Fruit fly (Drosophila melanogaster) whole organism, pupa: Measurements from ENCODE around the gene Cyp12e1.

Experiments used
- CG10348 ChIP-seq: fragments of 200-800 bp; sonication (Bioruptor generic); IDR thresholded peaks from 2 replicates; pipeline ENCODE4 v1.3.6; 2022; ENCODE audit warnings: missing biosample characterization, missing genetic modification characterization
- CG12605 ChIP-seq: fragments of 200-800 bp; sonication (Bioruptor generic); IDR thresholded peaks from 2 replicates; pipeline ENCODE4 v1.3.6; 2022; ENCODE audit warnings: missing biosample characterization, missing genetic modification characterization
- CG13204 ChIP-seq: fragments of 200-800 bp; sonication (Bioruptor generic); optimal IDR thresholded peaks from 2 replicates; lab custom pipeline; 2018; ENCODE audit warnings: missing biosample characterization, mild to moderate bottlenecking, missing genetic modification characterization, moderate library complexity
- CG14655 ChIP-seq: fragments of 200-800 bp; sonication (Bioruptor generic); optimal IDR thresholded peaks from 3 replicates; lab custom pipeline; 2017; ENCODE audit warnings: mild to moderate bottlenecking, missing biosample characterization, missing genetic modification reagents, missing genetic modification characterization
- CG15710 ChIP-seq: fragments of 200-800 bp; sonication (Bioruptor generic); optimal IDR thresholded peaks from 2 replicates; lab custom pipeline; 2018; ENCODE audit warnings: missing biosample characterization, mild to moderate bottlenecking, missing genetic modification characterization, moderate library complexity
- CG32121 ChIP-seq: fragments of 200-800 bp; sonication (Bioruptor generic); IDR thresholded peaks from 2 replicates; pipeline ENCODE4 v1.3.6; 2022; ENCODE audit warnings: missing biosample characterization, missing genetic modification characterization
- CG8159 ChIP-seq: fragments of 200-800 bp; sonication (Bioruptor generic); optimal IDR thresholded peaks from 3 replicates; lab custom pipeline; 2018; ENCODE audit warnings: missing biosample characterization, mild to moderate bottlenecking, missing genetic modification characterization, moderate library complexity
- CG8301 ChIP-seq: fragments of 200-800 bp; sonication (Bioruptor generic); optimal IDR thresholded peaks from 2 replicates; lab custom pipeline; 2018; ENCODE audit warnings: missing biosample characterization, mild to moderate bottlenecking, missing genetic modification characterization
- D1 ChIP-seq: fragments of 200-800 bp; sonication (Bioruptor generic); optimal IDR thresholded peaks from 2 replicates; lab custom pipeline; 2018; ENCODE audit warnings: missing biosample characterization, mild to moderate bottlenecking, missing genetic modification characterization, moderate library complexity
- EcR ChIP-seq: fragments of 200-800 bp; sonication (Bioruptor generic); optimal IDR thresholded peaks from 3 replicates; lab custom pipeline; 2019; ENCODE audit warnings: missing biosample characterization, missing genetic modification characterization, mild to moderate bottlenecking, moderate library complexity, missing genetic modification reagents
- Ets98B ChIP-seq: fragments of 200-800 bp; sonication (Bioruptor generic); IDR thresholded peaks from 2 replicates; pipeline ENCODE4 v1.3.6; 2022; ENCODE audit warnings: missing biosample characterization, missing genetic modification characterization
- Pif1A ChIP-seq: fragments of 200-800 bp; sonication (Bioruptor generic); optimal IDR thresholded peaks from 3 replicates; lab custom pipeline; 2016; ENCODE audit warnings: missing biosample characterization, missing genetic modification characterization
- Snoo ChIP-seq: fragments of 200-800 bp; sonication (Bioruptor generic); optimal IDR thresholded peaks from 3 replicates; lab custom pipeline; 2017; ENCODE audit warnings: missing biosample characterization, mild to moderate bottlenecking, missing genetic modification characterization, inconsistent platforms
- gl ChIP-seq: fragments of 200-800 bp; sonication (Bioruptor generic); optimal IDR thresholded peaks from 2 replicates; lab custom pipeline; 2018; ENCODE audit warnings: missing biosample characterization, mild to moderate bottlenecking, missing genetic modification characterization

DNA sequence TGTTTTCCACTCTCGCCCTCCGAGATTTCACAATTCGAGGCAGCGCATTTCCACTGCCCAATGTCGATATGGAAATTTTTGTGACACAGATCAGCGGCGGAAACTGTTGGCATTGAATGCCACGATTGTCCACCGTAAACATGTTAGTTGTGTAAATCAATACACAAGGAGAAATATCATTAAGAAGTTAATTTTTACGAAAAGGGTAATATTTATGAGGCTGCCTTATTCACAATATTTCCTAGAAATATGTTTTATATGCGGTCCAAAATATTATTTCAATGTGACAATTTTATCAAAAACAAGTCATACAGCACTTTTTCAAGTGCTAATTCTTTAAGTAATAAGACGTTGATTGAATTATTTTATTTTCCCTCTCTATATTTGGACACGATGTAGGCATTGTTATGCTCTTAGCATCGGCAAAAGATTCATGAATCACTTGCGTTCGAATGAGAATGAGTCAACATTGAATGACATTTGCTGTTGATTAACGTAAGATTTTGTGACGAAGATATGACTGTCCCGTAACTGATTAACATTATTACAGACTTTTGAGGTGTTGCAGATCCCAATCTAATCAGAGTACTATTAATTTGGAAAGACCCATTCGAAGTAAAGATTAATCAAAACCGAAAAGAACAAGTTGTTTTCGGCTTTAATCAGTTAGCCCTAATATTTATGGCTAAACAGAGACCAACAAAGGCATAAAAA is 40.8 kb upstream of the Cyp12e1 start:
- TF ChIP-seq Pif1A (GFP tag; lab: Kevin White, UChicago) (no peak), CG15710 (tag; lab: Kevin White, UChicago) (peak; percentile 9), CG13204 (GFP tag; lab: Kevin White, UChicago) (no peak), D1 (tag; lab: Kevin White, UChicago) (no peak), CG14655 (GFP tag; lab: Kevin White, UChicago) (no peak), Snoo (tag; lab: Kevin White, UChicago) (no peak), CG32121 (peak; percentile 45; the same call in 1 of the 2 replicates), CG8301 (tag; lab: Kevin White, UChicago) (no peak), gl (tag; lab: Kevin White, UChicago) (no peak), CG8159 (no peak), Ets98B (GFP tag; lab: Robert Waterston, UW) (peak; percentile 23; the same call in 1 of the 2 replicates), CG10348 (GFP tag; lab: Robert Waterston, UW) (no peak), EcR (GFP tag; lab: Kevin White, UChicago) (no peak), CG12605 (GFP tag; lab: Robert Waterston, UW) (no peak)
